Worm (Caenorhabditis elegans): ENCODE data around the gene srx-58.

- no peak for TF ChIP-seq hsf-1 (GFP tag; IDR thresholded peaks at IDR 0.05)
- no peak for TF ChIP-seq dox-1 (GFP tag; IDR thresholded peaks at IDR 0.05)
- no peak for TF ChIP-seq bed-2 (GFP tag; IDR thresholded peaks at IDR 0.05)
- TF ChIP-seq athp-1 (tag; optimal IDR thresholded peaks at IDR 0.05), result no peak
- no peak for TF ChIP-seq ama-1 (optimal IDR thresholded peaks at IDR 0.05)
- TF ChIP-seq ama-1 (GFP tag; optimal IDR thresholded peaks at IDR 0.05), result no peak
- no peak for TF ChIP-seq bed-1 (GFP tag; IDR thresholded peaks at IDR 0.05)
- no peak for TF ChIP-seq repo-1 (tag; optimal IDR thresholded peaks at IDR 0.05)
These were observed 38.9 kb upstream of the srx-58 start for ce11 chrV:15313529-15313928.

All from whole organism, young adult.